Fruit fly (Drosophila melanogaster) whole organism, adult: ENCODE measurements around the gene CG7789.
A peak's percentile ranks its signal among the peaks of the same experiment; 100 is the strongest.

Source experiments
- CG12768 ChIP-seq: fragments of 200-800 bp; sonication (Bioruptor generic); optimal IDR thresholded peaks from 2 replicates; lab custom pipeline; 2017; ENCODE audit warnings: missing biosample characterization, missing genetic modification characterization, mild to moderate bottlenecking, moderate library complexity, missing genetic modification reagents
- CG14711 ChIP-seq: fragments of 200-800 bp; sonication (Bioruptor generic); optimal IDR thresholded peaks from 2 replicates; lab custom pipeline; 2018; ENCODE audit warnings: missing biosample characterization, mild to moderate bottlenecking, missing genetic modification characterization, moderate library complexity
- CG1620 ChIP-seq: fragments of 200-800 bp; sonication (Bioruptor generic); optimal IDR thresholded peaks from 2 replicates; lab custom pipeline; 2016; ENCODE audit warnings: missing biosample characterization, missing genetic modification characterization
- CG33017 ChIP-seq: fragments of 200-800 bp; sonication (Bioruptor generic); optimal IDR thresholded peaks from 2 replicates; lab custom pipeline; 2018; ENCODE audit warnings: missing biosample characterization, mild to moderate bottlenecking, missing genetic modification characterization, moderate library complexity
- CG5204 ChIP-seq: fragments of 200-800 bp; sonication (Bioruptor generic); optimal IDR thresholded peaks from 2 replicates; lab custom pipeline; 2016; ENCODE audit warnings: missing biosample characterization, missing genetic modification characterization
- CG7101 ChIP-seq: fragments of 200-800 bp; sonication (Bioruptor generic); optimal IDR thresholded peaks from 2 replicates; lab custom pipeline; 2018; ENCODE audit warnings: missing biosample characterization, mild to moderate bottlenecking, missing genetic modification characterization, moderate library complexity
- Clk ChIP-seq: fragments of 200-800 bp; sonication (Bioruptor generic); optimal IDR thresholded peaks from 2 replicates; lab custom pipeline; 2017; ENCODE audit warnings: missing biosample characterization, missing genetic modification characterization
- Mnt ChIP-seq: fragments of 200-800 bp; sonication (Bioruptor generic); optimal IDR thresholded peaks from 2 replicates; lab custom pipeline; 2016; ENCODE audit warnings: missing biosample characterization, mild to moderate bottlenecking, missing genetic modification characterization
- bab1 ChIP-seq: fragments of 200-800 bp; sonication (Bioruptor generic); optimal IDR thresholded peaks from 3 replicates; lab custom pipeline; 2019; ENCODE audit warnings: missing biosample characterization, mild to moderate bottlenecking, missing genetic modification characterization, moderate library complexity
- cnc ChIP-seq, 2 experiments: fragments of >200 bp; optimal IDR thresholded peaks; 2 replicates each; lab custom pipeline; 2017
- kay ChIP-seq: fragments of 200-800 bp; sonication (Bioruptor generic); peaks from one replicate; lab custom pipeline; 2016; ENCODE audit warnings: missing biosample characterization, missing genetic modification characterization, borderline replicate concordance
- ovo ChIP-seq: fragments of 200-800 bp; sonication (Bioruptor generic); optimal IDR thresholded peaks from 2 replicates; lab custom pipeline; 2016; ENCODE audit warnings: missing biosample characterization, missing genetic modification characterization
- tj ChIP-seq: fragments of 200-800 bp; sonication (Bioruptor generic); optimal IDR thresholded peaks from 3 replicates; lab custom pipeline; 2017; ENCODE audit warnings: missing biosample characterization, mild to moderate bottlenecking, missing genetic modification characterization, moderate library complexity

- TF ChIP-seq kay (peak; percentile 59), CG12768 (GFP tag; lab: Kevin White, UChicago) (peak; percentile 31), bab1 (GFP tag; lab: Kevin White, UChicago) (no peak), Mnt (GFP tag; lab: Kevin White, UChicago) (no peak), ovo (GFP tag; lab: Kevin White, UChicago) (no peak), CG14711 (tag; lab: Kevin White, UChicago) (no peak), CG7101 (tag; lab: Kevin White, UChicago) (no peak), cnc (optimal IDR thresholded peaks at IDR 0.05; lab: Kevin White, UChicago) (no peak), CG5204 (GFP tag; lab: Kevin White, UChicago) (no peak), Clk (GFP tag; lab: Kevin White, UChicago) (no peak), CG1620 (GFP tag; lab: Kevin White, UChicago) (no peak), CG33017 (tag; lab: Kevin White, UChicago) (no peak), tj (GFP tag; lab: Kevin White, UChicago) (peak; percentile 76)
Measured at dm6 chr3R:29764249-29765042, 38.5 kb upstream of the CG7789 start.
